Fruit fly (Drosophila melanogaster) whole organism, adult: Measurements from ENCODE around the gene TwdlH.

Experiments used
- CG11617 ChIP-seq: fragments of 200-800 bp; sonication (Bioruptor generic); optimal IDR thresholded peaks from 2 replicates; lab custom pipeline; 2017; ENCODE audit warnings: mild to moderate bottlenecking, missing biosample characterization, missing genetic modification reagents, missing genetic modification characterization
- CG12768 ChIP-seq: fragments of 200-800 bp; sonication (Bioruptor generic); optimal IDR thresholded peaks from 2 replicates; lab custom pipeline; 2017; ENCODE audit warnings: missing biosample characterization, missing genetic modification characterization, mild to moderate bottlenecking, moderate library complexity, missing genetic modification reagents
- CG14711 ChIP-seq: fragments of 200-800 bp; sonication (Bioruptor generic); optimal IDR thresholded peaks from 2 replicates; lab custom pipeline; 2018; ENCODE audit warnings: missing biosample characterization, mild to moderate bottlenecking, missing genetic modification characterization, moderate library complexity
- CG1620 ChIP-seq: fragments of 200-800 bp; sonication (Bioruptor generic); optimal IDR thresholded peaks from 2 replicates; lab custom pipeline; 2016; ENCODE audit warnings: missing biosample characterization, missing genetic modification characterization
- CG33017 ChIP-seq: fragments of 200-800 bp; sonication (Bioruptor generic); optimal IDR thresholded peaks from 2 replicates; lab custom pipeline; 2018; ENCODE audit warnings: missing biosample characterization, mild to moderate bottlenecking, missing genetic modification characterization, moderate library complexity
- CG5204 ChIP-seq: fragments of 200-800 bp; sonication (Bioruptor generic); optimal IDR thresholded peaks from 2 replicates; lab custom pipeline; 2016; ENCODE audit warnings: missing biosample characterization, missing genetic modification characterization
- CG7045 ChIP-seq: fragments of 200-800 bp; sonication (Bioruptor generic); optimal IDR thresholded peaks from 2 replicates; lab custom pipeline; 2017; ENCODE audit warnings: missing biosample characterization, mild to moderate bottlenecking, missing genetic modification characterization
- CG7101 ChIP-seq: fragments of 200-800 bp; sonication (Bioruptor generic); optimal IDR thresholded peaks from 2 replicates; lab custom pipeline; 2018; ENCODE audit warnings: missing biosample characterization, mild to moderate bottlenecking, missing genetic modification characterization, moderate library complexity
- Clk ChIP-seq: fragments of 200-800 bp; sonication (Bioruptor generic); optimal IDR thresholded peaks from 2 replicates; lab custom pipeline; 2017; ENCODE audit warnings: missing biosample characterization, missing genetic modification characterization
- Crg-1 ChIP-seq: fragments of 200-800 bp; sonication (Bioruptor generic); optimal IDR thresholded peaks from 2 replicates; lab custom pipeline; 2016; ENCODE audit warnings: missing biosample characterization, missing genetic modification characterization
- Hr96 ChIP-seq: fragments of 200-800 bp; sonication (Bioruptor generic); optimal IDR thresholded peaks from 2 replicates; lab custom pipeline; 2016; ENCODE audit warnings: missing biosample characterization, missing genetic modification characterization
- Mnt ChIP-seq: fragments of 200-800 bp; sonication (Bioruptor generic); optimal IDR thresholded peaks from 2 replicates; lab custom pipeline; 2016; ENCODE audit warnings: missing biosample characterization, mild to moderate bottlenecking, missing genetic modification characterization
- bab1 ChIP-seq: fragments of 200-800 bp; sonication (Bioruptor generic); optimal IDR thresholded peaks from 3 replicates; lab custom pipeline; 2019; ENCODE audit warnings: missing biosample characterization, mild to moderate bottlenecking, missing genetic modification characterization, moderate library complexity
- cic ChIP-seq: fragments of 200-800 bp; sonication (Bioruptor generic); optimal IDR thresholded peaks from 2 replicates; lab custom pipeline; 2017; ENCODE audit warnings: missing biosample characterization, mild to moderate bottlenecking, missing genetic modification characterization, moderate library complexity
- cnc ChIP-seq, 2 experiments: fragments of >200 bp; optimal IDR thresholded peaks; 2 replicates each; lab custom pipeline; 2017
- kay ChIP-seq: fragments of 200-800 bp; sonication (Bioruptor generic); peaks from one replicate; lab custom pipeline; 2016; ENCODE audit warnings: missing biosample characterization, missing genetic modification characterization, borderline replicate concordance
- ovo ChIP-seq: fragments of 200-800 bp; sonication (Bioruptor generic); optimal IDR thresholded peaks from 2 replicates; lab custom pipeline; 2016; ENCODE audit warnings: missing biosample characterization, missing genetic modification characterization
- pad ChIP-seq: fragments of 200-800 bp; sonication (Bioruptor generic); optimal IDR thresholded peaks from 3 replicates; lab custom pipeline; 2017; ENCODE audit warnings: missing biosample characterization, missing genetic modification characterization, mild to moderate bottlenecking, moderate library complexity, missing genetic modification reagents
- tj ChIP-seq: fragments of 200-800 bp; sonication (Bioruptor generic); optimal IDR thresholded peaks from 3 replicates; lab custom pipeline; 2017; ENCODE audit warnings: missing biosample characterization, mild to moderate bottlenecking, missing genetic modification characterization, moderate library complexity
- toe ChIP-seq: fragments of 200-800 bp; sonication (Bioruptor generic); optimal IDR thresholded peaks from 2 replicates; lab custom pipeline; 2016; ENCODE audit warnings: missing biosample characterization, missing genetic modification characterization

TwdlH gene

DNA sequence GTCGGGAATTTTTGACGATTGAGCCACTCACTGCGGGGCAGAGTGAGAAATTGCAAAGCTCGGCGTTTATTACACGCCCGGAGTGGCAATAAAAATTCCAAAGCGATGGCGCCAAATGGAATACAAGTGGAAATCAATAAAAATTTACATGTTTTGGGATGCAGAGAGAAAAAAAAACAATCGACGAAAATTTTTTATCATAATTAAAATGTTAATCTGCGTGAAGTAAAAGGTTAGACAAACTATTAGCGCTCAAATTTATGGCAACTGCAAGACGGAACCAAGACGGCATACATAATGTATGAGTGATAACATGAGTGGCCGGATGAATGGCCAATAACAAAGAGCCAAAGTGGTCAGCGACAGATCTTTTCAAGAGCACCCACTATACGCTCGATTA is 522 bp upstream of the TwdlH start:
- no peak for TF ChIP-seq tj (GFP tag; lab: Kevin White, UChicago)

- TF ChIP-seq Hr96 (GFP tag; lab: Kevin White, UChicago) (no peak), CG1620 (no peak), tj (GFP tag; lab: Kevin White, UChicago) (no peak), cic (GFP tag; lab: Kevin White, UChicago) (no peak), ovo (no peak), CG33017 (no peak)
These were observed 1.1 kb downstream of the TwdlH start, which contains the start of gene TwdlR for dm6 chr3R:26634585-26634984. Gene TwdlR (plus strand): TSS chr3R:26634885.

dm6 chr3R:26636388-26636787 is 2.9 kb downstream of the TwdlH start, which contains the start of gene TwdlS:
Gene TwdlS (plus strand): TSS chr3R:26636688.
- TF ChIP-seq pad (GFP tag; lab: Kevin White, UChicago) (no peak), tj (GFP tag; lab: Kevin White, UChicago) (no peak), Hr96 (GFP tag; lab: Kevin White, UChicago) (no peak), bab1 (GFP tag; lab: Kevin White, UChicago) (no peak), CG1620 (no peak), kay (GFP tag; lab: Kevin White, UChicago) (no peak), Crg-1 (GFP tag; lab: Kevin White, UChicago) (no peak), CG5204 (GFP tag; lab: Kevin White, UChicago) (no peak), CG14711 (tag; lab: Kevin White, UChicago) (no peak), cic (GFP tag; lab: Kevin White, UChicago) (no peak), cnc (optimal IDR thresholded peaks at IDR 0.05; lab: Kevin White, UChicago) (no peak), ovo (no peak), CG7101 (tag; lab: Kevin White, UChicago) (no peak), CG11617 (GFP tag; lab: Kevin White, UChicago) (no peak), CG33017 (no peak), CG12768 (GFP tag; lab: Kevin White, UChicago) (no peak), toe (no peak)

DNA sequence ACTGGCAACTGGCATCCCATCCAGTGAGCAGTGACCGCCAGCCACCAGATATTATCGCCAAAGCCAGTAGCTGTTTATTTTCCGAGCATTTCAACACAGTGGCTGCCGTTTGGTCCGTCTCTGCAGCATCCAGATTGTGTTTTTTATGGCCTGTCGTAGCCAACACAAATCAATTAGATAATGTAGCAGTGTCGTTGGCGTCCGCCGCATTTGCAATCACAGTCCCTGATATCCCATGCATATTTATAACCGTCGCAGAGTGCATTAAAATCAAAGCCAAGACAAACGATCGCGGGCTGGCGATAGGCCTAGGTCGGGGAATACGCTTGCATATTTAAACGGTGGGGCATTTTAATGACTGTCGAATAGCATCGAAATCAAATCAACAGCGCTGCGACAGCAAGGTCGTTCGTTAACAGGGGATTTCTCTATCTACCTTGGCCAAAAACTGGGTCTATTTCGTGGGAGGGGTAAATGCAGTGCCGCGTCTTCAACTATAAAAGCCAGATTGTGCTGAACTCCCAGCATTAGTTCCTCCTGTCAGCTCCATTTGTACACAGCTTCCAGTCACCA is 6.1 kb downstream of the TwdlH start, which contains the start of gene TwdlD:
TSS of gene TwdlD (plus strand) at position 523 of the 573 bp plus-strand sequence.
- TF ChIP-seq cnc (optimal IDR thresholded peaks at IDR 0.05; lab: Kevin White, UChicago), result no peak
- TF ChIP-seq bab1 (GFP tag; lab: Kevin White, UChicago), result no peak
- TF ChIP-seq CG1620, result no peak
- TF ChIP-seq ovo, result no peak
- no peak for TF ChIP-seq CG7045 (GFP tag; lab: Kevin White, UChicago)
- no peak for TF ChIP-seq CG7101 (tag; lab: Kevin White, UChicago)
- TF ChIP-seq CG5204 (GFP tag; lab: Kevin White, UChicago), result no peak
- no peak for TF ChIP-seq CG12768 (GFP tag; lab: Kevin White, UChicago)
- no peak for TF ChIP-seq tj (GFP tag; lab: Kevin White, UChicago)
- no peak for TF ChIP-seq toe
- TF ChIP-seq CG14711 (tag; lab: Kevin White, UChicago), result no peak
- no peak for TF ChIP-seq Hr96 (GFP tag; lab: Kevin White, UChicago)
- no peak for TF ChIP-seq pad (GFP tag; lab: Kevin White, UChicago)
- TF ChIP-seq CG33017, result no peak
- TF ChIP-seq Mnt (GFP tag; lab: Kevin White, UChicago), result no peak

dm6 chr3R:26654594-26654993 is 21.1 kb downstream of the TwdlH start:
- no peak for TF ChIP-seq CG5204 (GFP tag; lab: Kevin White, UChicago)
- no peak for TF ChIP-seq CG1620
- no peak for TF ChIP-seq CG33017
- no peak for TF ChIP-seq kay (GFP tag; lab: Kevin White, UChicago)
- TF ChIP-seq CG11617 (GFP tag; lab: Kevin White, UChicago), result no peak
- TF ChIP-seq Mnt (GFP tag; lab: Kevin White, UChicago), result no peak
- no peak for TF ChIP-seq cic (GFP tag; lab: Kevin White, UChicago)
- TF ChIP-seq cnc (optimal IDR thresholded peaks at IDR 0.05; lab: Kevin White, UChicago), result no peak
- no peak for TF ChIP-seq CG7101 (tag; lab: Kevin White, UChicago)
- TF ChIP-seq CG7045 (GFP tag; lab: Kevin White, UChicago), result no peak
- TF ChIP-seq ovo, result no peak

dm6 chr3R:26655416-26655945 is 21.9 kb downstream of the TwdlH start:
- TF ChIP-seq toe (no peak), kay (GFP tag; lab: Kevin White, UChicago) (no peak), pad (GFP tag; lab: Kevin White, UChicago) (no peak), cic (GFP tag; lab: Kevin White, UChicago) (no peak), bab1 (GFP tag; lab: Kevin White, UChicago) (no peak), Mnt (GFP tag; lab: Kevin White, UChicago) (no peak), CG1620 (no peak), CG7045 (GFP tag; lab: Kevin White, UChicago) (no peak), CG7101 (tag; lab: Kevin White, UChicago) (no peak), CG14711 (tag; lab: Kevin White, UChicago) (no peak), CG11617 (GFP tag; lab: Kevin White, UChicago) (no peak), Crg-1 (GFP tag; lab: Kevin White, UChicago) (no peak), CG5204 (GFP tag; lab: Kevin White, UChicago) (no peak), CG33017 (no peak), Clk (GFP tag; lab: Kevin White, UChicago) (no peak), Hr96 (GFP tag; lab: Kevin White, UChicago) (no peak), CG12768 (GFP tag; lab: Kevin White, UChicago) (no peak), tj (GFP tag; lab: Kevin White, UChicago) (no peak), ovo (no peak)
